Worm (Caenorhabditis elegans): ENCODE measurements around the gene ceh-22.

The ceh-22 gene

DNA sequence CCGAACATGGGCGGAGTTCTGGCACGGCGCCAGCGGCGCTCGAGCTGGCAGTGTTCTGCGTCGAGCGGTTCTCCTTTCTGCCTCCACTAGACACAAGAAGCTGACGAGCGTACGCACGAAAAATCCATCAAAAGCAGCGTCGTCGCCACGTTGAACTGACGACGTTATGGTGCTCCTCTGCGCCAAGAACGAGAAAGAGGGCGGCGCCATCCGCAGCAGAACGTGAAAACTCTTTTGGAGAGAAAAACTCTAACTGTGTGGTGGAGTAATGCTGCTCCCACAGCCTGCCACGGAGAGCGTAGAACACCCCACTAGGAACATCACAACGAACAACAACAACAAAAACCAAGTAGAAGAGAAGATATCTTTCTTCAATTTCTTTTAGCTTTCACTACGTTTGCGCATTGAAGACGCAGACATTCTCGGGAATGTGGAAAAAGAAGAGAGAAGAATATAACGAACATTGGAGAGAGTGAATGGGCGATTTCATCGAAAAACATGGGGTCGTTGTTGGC lies 50.3 kb downstream of the ceh-22 start (continued):
- no peak for TF ChIP-seq isw-1 (GFP tag; IDR thresholded peaks at IDR 0.05)
- TF ChIP-seq nhr-71 (tag; optimal IDR thresholded peaks at IDR 0.05) = no peak
- TF ChIP-seq unc-98 (GFP tag; IDR thresholded peaks at IDR 0.05) = no peak
- TF ChIP-seq blmp-1 (tag; optimal IDR thresholded peaks at IDR 0.05) = peak; percentile 99
- no peak for TF ChIP-seq nhr-84 (tag; optimal IDR thresholded peaks at IDR 0.05)
- no peak for TF ChIP-seq nhr-77 (tag; optimal IDR thresholded peaks at IDR 0.05)
- no peak for TF ChIP-seq egl-27 (tag; optimal IDR thresholded peaks at IDR 0.05)
- TF ChIP-seq lsy-2 (tag; optimal IDR thresholded peaks at IDR 0.05) = peak in 1 of 2 experiments; percentile 37
- TF ChIP-seq egl-13 (tag; optimal IDR thresholded peaks at IDR 0.05) = no peak
- TF ChIP-seq unc-62 (GFP tag; optimal IDR thresholded peaks at IDR 0.05) = no peak
- TF ChIP-seq nhr-85 (tag) = no peak
- TF ChIP-seq lin-14 (GFP tag; optimal IDR thresholded peaks at IDR 0.05) = peak; percentile 81
- TF ChIP-seq ztf-4 (tag; optimal IDR thresholded peaks at IDR 0.05) = no peak
- TF ChIP-seq sup-37 (GFP tag; optimal IDR thresholded peaks at IDR 0.05) = no peak
- TF ChIP-seq Y116A8C.19 (tag; optimal IDR thresholded peaks at IDR 0.05; ENCODE audit: borderline replicate concordance) = no peak
- TF ChIP-seq xbp-1 (tag; optimal IDR thresholded peaks at IDR 0.05) = no peak
- no peak for TF ChIP-seq pqm-1 (tag; optimal IDR thresholded peaks at IDR 0.05)
- no peak for TF ChIP-seq C04F5.9 (tag; optimal IDR thresholded peaks at IDR 0.05)
- TF ChIP-seq sptf-1 (tag; optimal IDR thresholded peaks at IDR 0.05) = no peak
- TF ChIP-seq elt-3 (tag; optimal IDR thresholded peaks at IDR 0.05) = peak in 1 of 6 experiments; percentile 12
- TF ChIP-seq tlp-1 (tag; optimal IDR thresholded peaks at IDR 0.05) = no peak
- no peak for TF ChIP-seq ceh-8 (GFP tag; optimal IDR thresholded peaks at IDR 0.05)
- no peak for TF ChIP-seq ceh-88 (GFP tag; IDR thresholded peaks at IDR 0.05)
- TF ChIP-seq rnt-1 (tag; optimal IDR thresholded peaks at IDR 0.05) = peak; percentile 51
- no peak for TF ChIP-seq dpl-1 (GFP tag; optimal IDR thresholded peaks at IDR 0.05)
- no peak for TF ChIP-seq aly-2 (tag; optimal IDR thresholded peaks at IDR 0.05)
- TF ChIP-seq sox-4 (tag; optimal IDR thresholded peaks at IDR 0.05) = no peak
- no peak for TF ChIP-seq fkh-8 (tag; optimal IDR thresholded peaks at IDR 0.05)
- TF ChIP-seq nhr-20 (tag; optimal IDR thresholded peaks at IDR 0.05) = no peak
- TF ChIP-seq elt-2 (tag; optimal IDR thresholded peaks at IDR 0.05) = no peak
- TF ChIP-seq ama-1 (optimal IDR thresholded peaks at IDR 0.05) = no peak
- TF ChIP-seq hpl-2 (GFP tag; optimal IDR thresholded peaks at IDR 0.05) = no peak
- no peak for TF ChIP-seq zip-4 (GFP tag; optimal IDR thresholded peaks at IDR 0.05)
- TF ChIP-seq aha-1 (tag; optimal IDR thresholded peaks at IDR 0.05) = no peak
- TF ChIP-seq ets-5 (GFP tag; IDR thresholded peaks at IDR 0.05) = no peak
- no peak for TF ChIP-seq nhr-28 (tag; optimal IDR thresholded peaks at IDR 0.05)
- no peak for TF ChIP-seq nhr-47 (tag; optimal IDR thresholded peaks at IDR 0.05)

ce11 chrV:10722595-10722994 lies 50.9 kb downstream of the ceh-22 start:
- TF ChIP-seq nhr-77 (tag; optimal IDR thresholded peaks at IDR 0.05) = no peak
- no peak for TF ChIP-seq zip-4 (GFP tag; optimal IDR thresholded peaks at IDR 0.05)
- no peak for TF ChIP-seq jun-1 (tag; optimal IDR thresholded peaks at IDR 0.05)
- TF ChIP-seq nhr-76 (tag; optimal IDR thresholded peaks at IDR 0.05) = no peak
- no peak for TF ChIP-seq C34B4.2 (tag; optimal IDR thresholded peaks at IDR 0.05)
- no peak for TF ChIP-seq efl-3 (GFP tag; optimal IDR thresholded peaks at IDR 0.05)
- TF ChIP-seq elt-2 (tag; optimal IDR thresholded peaks at IDR 0.05) = no peak
- TF ChIP-seq pax-3 (tag; optimal IDR thresholded peaks at IDR 0.05) = no peak
- TF ChIP-seq snpc-4 (tag; optimal IDR thresholded peaks at IDR 0.05) = no peak
- TF ChIP-seq unc-30 (tag; optimal IDR thresholded peaks at IDR 0.05) = no peak
- TF ChIP-seq efl-1 (optimal IDR thresholded peaks at IDR 0.05) = no peak
- peak in 1 of 2 experiments; percentile 91 for TF ChIP-seq efl-1 (GFP tag; optimal IDR thresholded peaks at IDR 0.05 in 1 of 2)
- TF ChIP-seq ama-1 (optimal IDR thresholded peaks at IDR 0.05) = no peak
- peak; percentile 44 for TF ChIP-seq nhr-71 (tag; optimal IDR thresholded peaks at IDR 0.05)
- TF ChIP-seq ceh-90 (tag; optimal IDR thresholded peaks at IDR 0.05) = no peak
- no peak for TF ChIP-seq nhr-84 (tag; optimal IDR thresholded peaks at IDR 0.05)
- no peak for TF ChIP-seq ztf-11 (tag; optimal IDR thresholded peaks at IDR 0.05)
- TF ChIP-seq hlh-17 (GFP tag; optimal IDR thresholded peaks at IDR 0.05; ENCODE audit: borderline replicate concordance) = no peak
- TF ChIP-seq unc-86 (tag; optimal IDR thresholded peaks at IDR 0.05) = no peak
- no peak for TF ChIP-seq nhr-19 (GFP tag; conservative IDR thresholded peaks at IDR 0.05)
- TF ChIP-seq irx-1 (tag; optimal IDR thresholded peaks at IDR 0.05) = no peak
- no peak for TF ChIP-seq sptf-1 (tag; optimal IDR thresholded peaks at IDR 0.05)
- no peak for TF ChIP-seq rnt-1 (tag; optimal IDR thresholded peaks at IDR 0.05)
- TF ChIP-seq ets-5 (GFP tag; IDR thresholded peaks at IDR 0.05) = no peak
- no peak for TF ChIP-seq lin-15B (tag; optimal IDR thresholded peaks at IDR 0.05)
- no peak for TF ChIP-seq swsn-7 (tag; optimal IDR thresholded peaks at IDR 0.05)
- TF ChIP-seq C04F5.9 (tag; optimal IDR thresholded peaks at IDR 0.05) = no peak
- peak; percentile 86 for TF ChIP-seq nhr-85 (tag)
